Worm (Caenorhabditis elegans) whole organism, L2 larva: ENCODE data around the gene sars-1.

ENCODE experiments used
- C34F6.9 ChIP-seq: fragments of 150-350 bp; optimal IDR thresholded peaks from 2 replicates; lab custom pipeline; 2014; ENCODE audit warnings: missing biosample characterization, missing genetic modification characterization
- F13H6.1 ChIP-seq: sonication (generic microtip); optimal IDR thresholded peaks from 2 replicates; lab custom pipeline; 2016; ENCODE audit warnings: missing genetic modification characterization, missing compliant biosample characterization
- R02D3.7 ChIP-seq: fragments of 150-350 bp; optimal IDR thresholded peaks from 2 replicates; lab custom pipeline; 2014; ENCODE audit warnings: missing biosample characterization, missing genetic modification characterization
- Y55F3AM.14 ChIP-seq: fragments of 200-800 bp; sonication (Bioruptor generic); optimal IDR thresholded peaks from 2 replicates; lab custom pipeline; 2018; ENCODE audit warnings: mild to moderate bottlenecking, missing genetic modification characterization, missing compliant biosample characterization
- ZK546.5 ChIP-seq: sonication (generic microtip); optimal IDR thresholded peaks from 2 replicates; lab custom pipeline; 2017; ENCODE audit warnings: missing biosample characterization, missing genetic modification characterization
- alr-1 ChIP-seq: fragments of 150-350 bp; optimal IDR thresholded peaks from 2 replicates; lab custom pipeline; 2014; ENCODE audit warnings: missing biosample characterization, missing genetic modification characterization
- blmp-1 ChIP-seq: sonication (generic microtip); optimal IDR thresholded peaks from 2 replicates; lab custom pipeline; 2017; ENCODE audit warnings: missing genetic modification characterization, mild to moderate bottlenecking, missing compliant biosample characterization, antibody characterized with exemption, moderate library complexity; ENCODE audit not compliant: insufficient read depth
- ceh-16 ChIP-seq: fragments of 150-350 bp; optimal IDR thresholded peaks from 2 replicates; lab custom pipeline; 2014; ENCODE audit warnings: missing biosample characterization, missing genetic modification characterization
- ceh-82 ChIP-seq: fragments of 150-350 bp; optimal IDR thresholded peaks from 2 replicates; lab custom pipeline; 2014; ENCODE audit warnings: missing biosample characterization, missing genetic modification characterization
- dmd-4 ChIP-seq: sonication (generic microtip); optimal IDR thresholded peaks from 2 replicates; lab custom pipeline; 2017; ENCODE audit warnings: missing biosample characterization, missing genetic modification characterization
- egl-27 ChIP-seq: sonication (generic microtip); optimal IDR thresholded peaks from 3 replicates; lab custom pipeline; 2017; ENCODE audit warnings: missing biosample characterization, missing genetic modification reagents, missing genetic modification characterization
- elt-1 ChIP-seq: fragments of 150-350 bp; optimal IDR thresholded peaks from 2 replicates; lab custom pipeline; 2014; ENCODE audit warnings: missing biosample characterization, missing genetic modification characterization
- elt-3 ChIP-seq: sonication (generic microtip); optimal IDR thresholded peaks from 2 replicates; lab custom pipeline; 2017; ENCODE audit warnings: missing biosample characterization, missing genetic modification characterization
- fos-1 ChIP-seq: fragments of 150-350 bp; optimal IDR thresholded peaks from 2 replicates; lab custom pipeline; 2014; ENCODE audit warnings: missing biosample characterization, missing genetic modification characterization
- gmeb-1 ChIP-seq: fragments of 150-350 bp; optimal IDR thresholded peaks from 2 replicates; lab custom pipeline; 2014; ENCODE audit warnings: missing biosample characterization, missing genetic modification characterization
- lin-11 ChIP-seq: fragments of 150-350 bp; sonication (generic microtip); optimal IDR thresholded peaks from 2 replicates; lab custom pipeline; 2014; ENCODE audit warnings: missing biosample characterization, missing genetic modification characterization, inconsistent platforms, mixed read lengths
- lin-39 ChIP-seq: fragments of 150-350 bp; optimal IDR thresholded peaks from 2 replicates; lab custom pipeline; 2014; ENCODE audit warnings: missing biosample characterization, missing genetic modification reagents, missing genetic modification characterization
- mab-5 ChIP-seq: fragments of 150-350 bp; optimal IDR thresholded peaks from 2 replicates; lab custom pipeline; 2014; ENCODE audit warnings: missing biosample characterization, missing genetic modification characterization
- mdl-1 ChIP-seq, 2 experiments: fragments of 150-350 bp in 1 of 2; sonication (generic microtip) in 1 of 2; optimal IDR thresholded peaks; 2 replicates each; lab custom pipeline; 2017; ENCODE audit warnings: missing biosample characterization in 2 of 2, missing genetic modification characterization in 2 of 2
- nhr-10 ChIP-seq: sonication (generic microtip); optimal IDR thresholded peaks from 2 replicates; lab custom pipeline; 2017; ENCODE audit warnings: missing biosample characterization, missing genetic modification characterization
- nhr-11 ChIP-seq: fragments of 150-350 bp; optimal IDR thresholded peaks from 2 replicates; lab custom pipeline; 2014; ENCODE audit warnings: missing biosample characterization, missing genetic modification characterization
- nhr-12 ChIP-seq: fragments of 150-350 bp; optimal IDR thresholded peaks from 2 replicates; lab custom pipeline; 2014; ENCODE audit warnings: missing biosample characterization, missing genetic modification characterization
- nhr-129 ChIP-seq: fragments of 150-350 bp; optimal IDR thresholded peaks from 2 replicates; lab custom pipeline; 2014; ENCODE audit warnings: missing biosample characterization, missing genetic modification characterization
- nhr-21 ChIP-seq: fragments of 150-350 bp; optimal IDR thresholded peaks from 2 replicates; lab custom pipeline; 2014; ENCODE audit warnings: missing biosample characterization, missing genetic modification characterization
- nhr-237 ChIP-seq: fragments of 150-350 bp; optimal IDR thresholded peaks from 2 replicates; lab custom pipeline; 2014; ENCODE audit warnings: missing biosample characterization, missing genetic modification characterization
- nhr-25 ChIP-seq: fragments of 150-350 bp; sonication (generic microtip); optimal IDR thresholded peaks from 3 replicates; lab custom pipeline; 2014; ENCODE audit warnings: missing biosample characterization, missing genetic modification characterization
- nhr-6 ChIP-seq: fragments of 150-350 bp; optimal IDR thresholded peaks from 2 replicates; lab custom pipeline; 2014; ENCODE audit warnings: missing biosample characterization, missing genetic modification characterization
- nhr-77 ChIP-seq: fragments of 150-350 bp; optimal IDR thresholded peaks from 2 replicates; lab custom pipeline; 2014; ENCODE audit warnings: missing biosample characterization, missing genetic modification characterization
- skn-1 ChIP-seq: sonication (generic microtip); optimal IDR thresholded peaks from 2 replicates; lab custom pipeline; 2017; ENCODE audit warnings: missing biosample characterization, missing genetic modification characterization
- sma-3 ChIP-seq: sonication (generic microtip); optimal IDR thresholded peaks from 2 replicates; lab custom pipeline; 2016; ENCODE audit warnings: missing genetic modification reagents, missing genetic modification characterization, missing compliant biosample characterization
- snpc-4 ChIP-seq: fragments of 150-350 bp; optimal IDR thresholded peaks from 2 replicates; lab custom pipeline; 2014; ENCODE audit warnings: missing biosample characterization, missing genetic modification characterization
- unc-39 ChIP-seq: fragments of 150-350 bp; optimal IDR thresholded peaks from 2 replicates; lab custom pipeline; 2014; ENCODE audit warnings: missing biosample characterization, missing genetic modification characterization
- unc-55 ChIP-seq: fragments of 150-350 bp; sonication (generic microtip); optimal IDR thresholded peaks from 3 replicates; lab custom pipeline; 2014; ENCODE audit warnings: missing biosample characterization, missing genetic modification reagents, missing genetic modification characterization
- unc-62 ChIP-seq: fragments of 150-350 bp; optimal IDR thresholded peaks from 2 replicates; lab custom pipeline; 2014; ENCODE audit warnings: missing biosample characterization, missing genetic modification reagents, missing genetic modification characterization
- zag-1 ChIP-seq: fragments of 150-350 bp; optimal IDR thresholded peaks from 2 replicates; lab custom pipeline; 2014; ENCODE audit warnings: missing biosample characterization, missing genetic modification characterization
- ztf-4 ChIP-seq: fragments of 150-350 bp; optimal IDR thresholded peaks from 2 replicates; lab custom pipeline; 2014; ENCODE audit warnings: missing biosample characterization, missing genetic modification characterization

Gene sars-1

ce11 chrIV:9976284-9976683 lies 27.2 kb upstream of the sars-1 start, which contains the start of gene C47E12.14:
Gene C47E12.14, minus strand, starts transcription at chrIV:9976384.
- TF ChIP-seq nhr-11 (tag; lab: Kevin White, UChicago), result no peak
- TF ChIP-seq zag-1 (tag; lab: Kevin White, UChicago), result no peak
- no peak for TF ChIP-seq gmeb-1 (tag; lab: Kevin White, UChicago)
- TF ChIP-seq mdl-1 (tag; optimal IDR thresholded peaks at IDR 0.05; lab: Kevin White, UChicago), result no peak
- TF ChIP-seq nhr-6 (tag; lab: Kevin White, UChicago), result no peak
- TF ChIP-seq egl-27 (tag; lab: Kevin White, UChicago), result no peak

- TF ChIP-seq ceh-16 (tag; lab: Kevin White, UChicago) (no peak), snpc-4 (tag; lab: Kevin White, UChicago) (no peak), lin-39 (tag; lab: Kevin White, UChicago) (no peak), nhr-21 (no peak), ZK546.5 (no peak), egl-27 (tag; lab: Kevin White, UChicago) (no peak), fos-1 (tag; lab: Kevin White, UChicago) (no peak), ztf-4 (tag; lab: Kevin White, UChicago) (no peak), dmd-4 (tag; lab: Kevin White, UChicago) (no peak), sma-3 (GFP tag; lab: Kevin White, UChicago) (no peak), alr-1 (tag; lab: Kevin White, UChicago) (no peak), unc-39 (tag; lab: Kevin White, UChicago) (no peak), elt-1 (no peak), nhr-10 (no peak)
Measured at ce11 chrIV:9977602-9978172, 25.8 kb upstream of the sars-1 start, which contains the start of gene dhp-2. Gene dhp-2, plus strand, starts transcription at chrIV:9978122.

- TF ChIP-seq alr-1 (tag; lab: Kevin White, UChicago) (no peak), elt-3 (tag; lab: Kevin White, UChicago) (no peak), blmp-1 (tag; lab: Kevin White, UChicago) (no peak), ceh-82 (no peak), sma-3 (GFP tag; lab: Kevin White, UChicago) (no peak), nhr-12 (tag; lab: Kevin White, UChicago) (no peak), unc-55 (GFP tag; lab: Kevin White, UChicago) (peak; percentile 41), C34F6.9 (peak; percentile 38), fos-1 (tag; lab: Kevin White, UChicago) (no peak), ZK546.5 (no peak)
Measured at ce11 chrIV:9982226-9982794, 21.2 kb upstream of the sars-1 start, which contains the start of gene rrp-1. Gene rrp-1, minus strand, starts transcription at chrIV:9982276.

- TF ChIP-seq zag-1 (tag; lab: Kevin White, UChicago) (no peak), snpc-4 (tag; lab: Kevin White, UChicago) (no peak), mab-5 (tag; lab: Kevin White, UChicago) (no peak), elt-1 (no peak), Y55F3AM.14 (GFP tag; lab: Kevin White, UChicago) (no peak), skn-1 (tag; lab: Kevin White, UChicago) (no peak), lin-11 (no peak), R02D3.7 (no peak), nhr-25 (no peak), sma-3 (GFP tag; lab: Kevin White, UChicago) (no peak), F13H6.1 (tag; lab: Kevin White, UChicago) (no peak), elt-3 (tag; lab: Kevin White, UChicago) (no peak), gmeb-1 (tag; lab: Kevin White, UChicago) (no peak), unc-39 (tag; lab: Kevin White, UChicago) (no peak), nhr-21 (no peak), nhr-77 (no peak), nhr-237 (tag; lab: Kevin White, UChicago) (no peak), nhr-129 (tag; lab: Kevin White, UChicago) (no peak), unc-62 (GFP tag; lab: Kevin White, UChicago) (no peak)
Measured at ce11 chrIV:9982895-9983294, 20.6 kb upstream of the sars-1 start, which contains the start of gene mam-2. Gene mam-2, plus strand, starts transcription at chrIV:9983195.
